Fruit fly (Drosophila melanogaster) whole organism, embryonic: ENCODE measurements around the gene alphaTub84B.

Experiments used
- Ada2b ChIP-seq: fragments of 200-800 bp; sonication (Bioruptor generic); IDR thresholded peaks from 2 replicates; pipeline ENCODE4 v1.3.6; 2022; ENCODE audit warnings: missing biosample characterization, missing genetic modification characterization
- Aef1 ChIP-seq: fragments of 200-800 bp; sonication (Bioruptor generic); IDR thresholded peaks from 3 replicates; pipeline ENCODE4 v1.3.6; 2022; ENCODE audit warnings: missing biosample characterization, missing genetic modification characterization
- B-H2 ChIP-seq: fragments of 200-800 bp; sonication (Bioruptor generic); optimal IDR thresholded peaks from 2 replicates; lab custom pipeline; 2018; ENCODE audit warnings: missing biosample characterization, mild to moderate bottlenecking, missing genetic modification characterization
- BEAF-32 ChIP-seq: fragments of 200-800 bp; sonication (Bioruptor generic); optimal IDR thresholded peaks from 3 replicates; lab custom pipeline; 2017; ENCODE audit warnings: missing biosample characterization, missing genetic modification characterization, mild to moderate bottlenecking, moderate library complexity, missing genetic modification reagents
- Blimp-1 ChIP-seq: fragments of 200-800 bp; sonication (Bioruptor generic); optimal IDR thresholded peaks from 3 replicates; lab custom pipeline; 2018; ENCODE audit warnings: missing biosample characterization, missing genetic modification characterization, mild to moderate bottlenecking, moderate library complexity, missing genetic modification reagents
- CG10147 ChIP-seq: fragments of 200-800 bp; sonication (Bioruptor generic); optimal IDR thresholded peaks from 2 replicates; lab custom pipeline; 2019; ENCODE audit warnings: missing biosample characterization, mild to moderate bottlenecking, missing genetic modification characterization, moderate library complexity
- CG10654 ChIP-seq: fragments of 200-800 bp; sonication (Bioruptor generic); optimal IDR thresholded peaks from 2 replicates; lab custom pipeline; 2016; ENCODE audit warnings: missing biosample characterization, missing genetic modification characterization
- CG11696 ChIP-seq: fragments of 200-800 bp; sonication (Bioruptor generic); IDR thresholded peaks from 2 replicates; pipeline ENCODE4 v1.3.6; 2022; ENCODE audit warnings: missing biosample characterization, missing genetic modification characterization
- CG12299 ChIP-seq: fragments of 200-800 bp; sonication (Bioruptor generic); optimal IDR thresholded peaks from 2 replicates; lab custom pipeline; 2018; ENCODE audit warnings: missing biosample characterization, mild to moderate bottlenecking, missing genetic modification characterization
- CG13624 ChIP-seq: fragments of 200-800 bp; sonication (Bioruptor generic); optimal IDR thresholded peaks from 2 replicates; lab custom pipeline; 2016; ENCODE audit warnings: missing biosample characterization, missing genetic modification characterization
- CG13894 ChIP-seq: fragments of 200-800 bp; sonication (Bioruptor generic); optimal IDR thresholded peaks from 3 replicates; lab custom pipeline; 2018; ENCODE audit warnings: missing biosample characterization, mild to moderate bottlenecking, missing genetic modification characterization, moderate library complexity
- CG1602 ChIP-seq: fragments of 200-800 bp; sonication (Bioruptor generic); optimal IDR thresholded peaks from 3 replicates; lab custom pipeline; 2016; ENCODE audit warnings: missing biosample characterization, missing genetic modification characterization
- CG2116 ChIP-seq: fragments of 200-800 bp; sonication (Bioruptor generic); optimal IDR thresholded peaks from 3 replicates; lab custom pipeline; 2018; ENCODE audit warnings: missing biosample characterization, mild to moderate bottlenecking, missing genetic modification characterization
- CG32532 ChIP-seq: fragments of 200-800 bp; sonication (Bioruptor generic); IDR thresholded peaks from 2 replicates; pipeline ENCODE4 v1.3.6; 2022; ENCODE audit warnings: missing biosample characterization, missing genetic modification characterization
- CG4328 ChIP-seq: fragments of 200-800 bp; sonication (Bioruptor generic); optimal IDR thresholded peaks from 3 replicates; lab custom pipeline; 2017; ENCODE audit warnings: missing biosample characterization, missing genetic modification reagents, missing genetic modification characterization
- CG7271 ChIP-seq: fragments of 200-800 bp; sonication (Bioruptor generic); optimal IDR thresholded peaks from 2 replicates; lab custom pipeline; 2018; ENCODE audit warnings: missing biosample characterization, mild to moderate bottlenecking, missing genetic modification characterization, moderate library complexity
- CG7786 ChIP-seq: fragments of 200-800 bp; sonication (Bioruptor generic); optimal IDR thresholded peaks from 2 replicates; lab custom pipeline; 2016; ENCODE audit warnings: missing biosample characterization, missing genetic modification characterization
- CG8765 ChIP-seq: fragments of 200-800 bp; sonication (Bioruptor generic); IDR thresholded peaks from 2 replicates; pipeline ENCODE4 v1.3.6; 2022; ENCODE audit warnings: missing biosample characterization, missing genetic modification characterization
- CG8924 ChIP-seq: fragments of 200-800 bp; optimal IDR thresholded peaks from 3 replicates; lab custom pipeline; 2019; ENCODE audit warnings: missing biosample characterization, mild to moderate bottlenecking, missing genetic modification characterization, moderate library complexity
- CG9876 ChIP-seq: fragments of 200-800 bp; sonication (Bioruptor generic); optimal IDR thresholded peaks from 2 replicates; lab custom pipeline; 2016; ENCODE audit warnings: missing biosample characterization, missing genetic modification characterization
- CHES-1-like ChIP-seq: fragments of 200-800 bp; sonication (Bioruptor generic); optimal IDR thresholded peaks from 2 replicates; lab custom pipeline; 2016; ENCODE audit warnings: missing biosample characterization, missing genetic modification characterization
- Dbx ChIP-seq: fragments of 200-800 bp; sonication (Bioruptor generic); IDR thresholded peaks from 3 replicates; pipeline ENCODE4 v1.3.6; 2022; ENCODE audit warnings: missing biosample characterization, missing genetic modification characterization
- E2f1 ChIP-seq: fragments of 200-800 bp; sonication (Bioruptor generic); IDR thresholded peaks from 2 replicates; pipeline ENCODE4 v1.3.6; 2022; ENCODE audit warnings: missing biosample characterization, missing genetic modification characterization
- HHEX ChIP-seq: fragments of 200-800 bp; sonication (Bioruptor generic); optimal IDR thresholded peaks from 3 replicates; lab custom pipeline; 2017; ENCODE audit warnings: missing biosample characterization, mild to moderate bottlenecking, missing genetic modification characterization, missing genetic modification reagents
- HLH3B ChIP-seq: fragments of 200-800 bp; sonication (Bioruptor generic); IDR thresholded peaks from 2 replicates; pipeline ENCODE4 v1.3.6; 2022; ENCODE audit warnings: missing biosample characterization, missing genetic modification characterization
- Hand ChIP-seq: fragments of 200-800 bp; sonication (Bioruptor generic); optimal IDR thresholded peaks from 2 replicates; lab custom pipeline; 2017; ENCODE audit warnings: mild to moderate bottlenecking, missing biosample characterization, missing genetic modification reagents, missing genetic modification characterization
- MTF-1 ChIP-seq: fragments of 200-800 bp; sonication (Bioruptor generic); optimal IDR thresholded peaks from 2 replicates; lab custom pipeline; 2018; ENCODE audit warnings: missing biosample characterization, mild to moderate bottlenecking, missing genetic modification characterization, borderline replicate concordance
- NfI ChIP-seq: fragments of 200-800 bp; sonication (Bioruptor generic); optimal IDR thresholded peaks from 3 replicates; lab custom pipeline; 2018; ENCODE audit warnings: missing biosample characterization, mild to moderate bottlenecking, missing genetic modification characterization, moderate library complexity
- Optix ChIP-seq: fragments of 200-800 bp; sonication (Bioruptor generic); IDR thresholded peaks from 3 replicates; pipeline ENCODE4 v1.3.6; 2022; ENCODE audit warnings: missing biosample characterization, missing genetic modification characterization
- Pdp1 ChIP-seq, 2 experiments: fragments of 200-800 bp; sonication (Bioruptor generic); optimal IDR thresholded peaks; 3 replicates each; lab custom pipeline; 2016; ENCODE audit warnings: missing biosample characterization in 2 of 2, missing genetic modification characterization in 2 of 2, mild to moderate bottlenecking in 1 of 2, moderate library complexity in 1 of 2
- Sox102F ChIP-seq: fragments of 200-800 bp; sonication (Bioruptor generic); optimal IDR thresholded peaks from 2 replicates; lab custom pipeline; 2018; ENCODE audit warnings: missing biosample characterization, mild to moderate bottlenecking, missing genetic modification characterization, moderate library complexity
- Vsx1 ChIP-seq: fragments of 200-800 bp; sonication (Bioruptor generic); optimal IDR thresholded peaks from 2 replicates; lab custom pipeline; 2017; ENCODE audit warnings: missing biosample characterization, mild to moderate bottlenecking, missing genetic modification characterization, missing genetic modification reagents
- ara ChIP-seq: fragments of 200-800 bp; sonication (Bioruptor generic); IDR thresholded peaks from 2 replicates; pipeline ENCODE4 v1.3.6; 2022; ENCODE audit warnings: missing biosample characterization, missing genetic modification characterization
- br ChIP-seq: fragments of >200 bp; optimal IDR thresholded peaks from 2 replicates; lab custom pipeline; 2017
- caup ChIP-seq: fragments of 200-800 bp; sonication (Bioruptor generic); optimal IDR thresholded peaks from 3 replicates; lab custom pipeline; 2017; ENCODE audit warnings: missing biosample characterization, mild to moderate bottlenecking, missing genetic modification characterization, moderate library complexity; ENCODE audit not compliant: severe bottlenecking
- danr ChIP-seq: fragments of 200-800 bp; sonication (Bioruptor generic); IDR thresholded peaks from 2 replicates; pipeline ENCODE4 v1.3.6; 2022; ENCODE audit warnings: missing biosample characterization, missing genetic modification characterization
- dati ChIP-seq: fragments of 200-800 bp; sonication (Bioruptor generic); IDR thresholded peaks from 2 replicates; pipeline ENCODE4 v1.3.6; 2022; ENCODE audit warnings: missing biosample characterization, missing genetic modification characterization
- ems ChIP-seq: fragments of 200-800 bp; sonication (Bioruptor generic); optimal IDR thresholded peaks from 3 replicates; lab custom pipeline; 2016; ENCODE audit warnings: missing biosample characterization, missing genetic modification characterization
- fd3F ChIP-seq: fragments of 200-800 bp; sonication (Bioruptor generic); optimal IDR thresholded peaks from 2 replicates; lab custom pipeline; 2018; ENCODE audit warnings: missing biosample characterization, mild to moderate bottlenecking, missing genetic modification characterization, moderate library complexity
- fu2 ChIP-seq: fragments of 200-800 bp; sonication (Bioruptor generic); optimal IDR thresholded peaks from 2 replicates; lab custom pipeline; 2016; ENCODE audit warnings: missing biosample characterization, missing genetic modification characterization
- grau ChIP-seq: fragments of 200-800 bp; optimal IDR thresholded peaks from 3 replicates; lab custom pipeline; 2019; ENCODE audit warnings: missing biosample characterization, mild to moderate bottlenecking, missing genetic modification characterization, moderate library complexity
- inv ChIP-seq: fragments of 200-800 bp; sonication (Bioruptor generic); IDR thresholded peaks from 2 replicates; pipeline ENCODE4 v1.3.6; 2022; ENCODE audit warnings: missing biosample characterization, missing genetic modification characterization; ENCODE audit not compliant: partially characterized antibody
- org-1 ChIP-seq: fragments of 200-800 bp; sonication (Bioruptor generic); optimal IDR thresholded peaks from 2 replicates; lab custom pipeline; 2017; ENCODE audit warnings: missing biosample characterization, missing genetic modification characterization
- peb ChIP-seq: fragments of 200-800 bp; sonication (Bioruptor generic); IDR thresholded peaks from 2 replicates; pipeline ENCODE4 v1.3.6; 2022; ENCODE audit warnings: missing biosample characterization, missing genetic modification characterization
- slou ChIP-seq: fragments of 200-800 bp; sonication (Bioruptor generic); optimal IDR thresholded peaks from 3 replicates; lab custom pipeline; 2016; ENCODE audit warnings: missing biosample characterization, missing genetic modification characterization
- ssp ChIP-seq: fragments of 200-800 bp; sonication (Bioruptor generic); IDR thresholded peaks from 2 replicates; pipeline ENCODE4 v1.3.6; 2022; ENCODE audit warnings: missing biosample characterization, missing genetic modification characterization
- tna ChIP-seq: fragments of 200-800 bp; sonication (Bioruptor generic); IDR thresholded peaks from 2 replicates; pipeline ENCODE4 v1.3.6; 2022; ENCODE audit warnings: missing biosample characterization, missing genetic modification characterization; ENCODE audit not compliant: partially characterized antibody
- wdn ChIP-seq: fragments of 200-800 bp; sonication (Bioruptor generic); IDR thresholded peaks from 2 replicates; pipeline ENCODE4 v1.3.6; 2022; ENCODE audit warnings: missing biosample characterization, missing genetic modification characterization
- zen2 ChIP-seq: fragments of 200-800 bp; sonication (Bioruptor generic); IDR thresholded peaks from 3 replicates; pipeline ENCODE4 v1.3.6; 2022; ENCODE audit warnings: missing biosample characterization, missing genetic modification characterization; ENCODE audit not compliant: partially characterized antibody
- zf30C ChIP-seq: fragments of 200-800 bp; sonication (Bioruptor generic); optimal IDR thresholded peaks from 3 replicates; lab custom pipeline; 2018; ENCODE audit warnings: missing biosample characterization, mild to moderate bottlenecking, missing genetic modification characterization

Gene alphaTub84B

dm6 chr3R:7067092-7067491, 19.3 kb upstream of the alphaTub84B start, which contains the start of the genes CG1105 and CG1965 (continued):
- peak; percentile 88 for TF ChIP-seq CG2116 (GFP tag; lab: Kevin White, UChicago)
- peak; percentile 90 for TF ChIP-seq ara
- peak; percentile 94 for TF ChIP-seq fu2 (GFP tag; lab: Kevin White, UChicago)
- peak; percentile 90 for TF ChIP-seq HLH3B (GFP tag; lab: Robert Waterston, UW)
- TF ChIP-seq CG12299 (tag; lab: Kevin White, UChicago): peak; percentile 88
- peak; percentile 91 to 95 for TF ChIP-seq Pdp1 (GFP tag; optimal IDR thresholded peaks at IDR 0.05; lab: Kevin White, UChicago)
- peak; percentile 88 for TF ChIP-seq ssp (GFP tag; lab: Robert Waterston, UW)
- peak; percentile 100 for TF ChIP-seq BEAF-32
- peak; percentile 95 for TF ChIP-seq Dbx (GFP tag; lab: Robert Waterston, UW)
- peak; percentile 78 for TF ChIP-seq Vsx1
- TF ChIP-seq Ada2b (GFP tag; lab: Robert Waterston, UW): peak; percentile 92
- TF ChIP-seq CG7271 (tag; lab: Kevin White, UChicago): peak; percentile 87
- TF ChIP-seq Sox102F: peak; percentile 93
- peak; percentile 93 for TF ChIP-seq CG10654 (GFP tag; lab: Kevin White, UChicago)
- TF ChIP-seq CG9876 (GFP tag; lab: Kevin White, UChicago): peak; percentile 92
- TF ChIP-seq MTF-1 (GFP tag; lab: Kevin White, UChicago): peak; percentile 53
- peak; percentile 23 for TF ChIP-seq Hand (GFP tag; lab: Kevin White, UChicago)
- TF ChIP-seq br (lab: Kevin White, UChicago): no peak
- peak; percentile 92 for TF ChIP-seq grau (tag; lab: Kevin White, UChicago)
- TF ChIP-seq E2f1 (GFP tag; lab: Robert Waterston, UW): peak; percentile 90
- TF ChIP-seq Optix: peak; percentile 89
- TF ChIP-seq B-H2 (GFP tag; lab: Kevin White, UChicago): peak; percentile 90
- peak; percentile 94 for TF ChIP-seq CG13624 (GFP tag; lab: Kevin White, UChicago)
- peak; percentile 95 for TF ChIP-seq Aef1 (GFP tag; lab: Robert Waterston, UW)
- peak; percentile 89 for TF ChIP-seq NfI (GFP tag; lab: Kevin White, UChicago)
- peak; percentile 79; the same call in 1 of the 2 replicates for TF ChIP-seq danr (GFP tag; lab: Robert Waterston, UW)
- TF ChIP-seq CG7786: peak; percentile 94
- peak; percentile 91 for TF ChIP-seq slou (GFP tag; lab: Kevin White, UChicago)
- TF ChIP-seq Blimp-1 (GFP tag; lab: Kevin White, UChicago): peak; percentile 90
- TF ChIP-seq CHES-1-like (GFP tag; lab: Kevin White, UChicago): peak; percentile 93
- TF ChIP-seq CG13894: no peak
- TF ChIP-seq zf30C (GFP tag; lab: Kevin White, UChicago): no peak
- TF ChIP-seq HHEX (GFP tag; lab: Kevin White, UChicago): peak; percentile 74
- TF ChIP-seq caup (GFP tag; lab: Kevin White, UChicago): peak; percentile 87
- peak; percentile 90 for TF ChIP-seq fd3F (GFP tag; lab: Kevin White, UChicago)
- TF ChIP-seq dati (GFP tag; lab: Robert Waterston, UW): peak; percentile 69
- TF ChIP-seq inv: peak; percentile 99
- TF ChIP-seq org-1 (GFP tag; lab: Kevin White, UChicago): peak; percentile 54
- TF ChIP-seq wdn (GFP tag; lab: Robert Waterston, UW): peak; percentile 79
- TF ChIP-seq tna (GFP tag; lab: Robert Waterston, UW): peak; percentile 87
- TF ChIP-seq peb (GFP tag; lab: Robert Waterston, UW): peak; percentile 90
- TF ChIP-seq zen2: peak; percentile 93
- peak; percentile 94 for TF ChIP-seq ems (GFP tag; lab: Kevin White, UChicago)
- TF ChIP-seq CG11696 (GFP tag; lab: Robert Waterston, UW): no peak
- TF ChIP-seq CG10147 (GFP tag; lab: Kevin White, UChicago): peak; percentile 92
- TF ChIP-seq CG1602 (GFP tag; lab: Kevin White, UChicago): peak; percentile 96
- peak; percentile 91 for TF ChIP-seq CG8924 (tag; lab: Kevin White, UChicago)
- TF ChIP-seq CG8765 (GFP tag; lab: Robert Waterston, UW): peak; percentile 96
- TF ChIP-seq CG32532 (GFP tag; lab: Robert Waterston, UW): peak; percentile 96
- TF ChIP-seq CG4328 (GFP tag; lab: Kevin White, UChicago): peak; percentile 74
